Worm (Caenorhabditis elegans) whole organism, L1 larva: Measurements from ENCODE around the gene pas-1.

Experiments
- C04F5.9 ChIP-seq: sonication (generic microtip); optimal IDR thresholded peaks from 2 replicates; lab custom pipeline; 2016; ENCODE audit warnings: missing genetic modification characterization, missing compliant biosample characterization
- C34B4.2 ChIP-seq: sonication (generic microtip); optimal IDR thresholded peaks from 2 replicates; lab custom pipeline; 2017; ENCODE audit warnings: mild to moderate bottlenecking, missing genetic modification characterization, missing compliant biosample characterization
- alr-1 ChIP-seq: fragments of 200-800 bp; sonication (Bioruptor generic); optimal IDR thresholded peaks from 2 replicates; lab custom pipeline; 2018; ENCODE audit warnings: borderline replicate concordance, mild to moderate bottlenecking, missing genetic modification characterization, missing compliant biosample characterization
- aly-2 ChIP-seq: fragments of 150-350 bp; optimal IDR thresholded peaks from 2 replicates; lab custom pipeline; 2014; ENCODE audit warnings: missing biosample characterization, missing genetic modification characterization
- blmp-1 ChIP-seq: fragments of 150-350 bp; optimal IDR thresholded peaks from 2 replicates; lab custom pipeline; 2014; ENCODE audit warnings: missing biosample characterization, missing genetic modification characterization
- ceh-63 ChIP-seq: fragments of 200-800 bp; sonication (Bioruptor generic); optimal IDR thresholded peaks from 2 replicates; lab custom pipeline; 2018; ENCODE audit warnings: mild to moderate bottlenecking, missing genetic modification characterization, missing compliant biosample characterization
- ceh-82 ChIP-seq, 3 experiments: fragments of 150-350 bp in 1 of 3; sonication (generic microtip) in 2 of 3; optimal IDR thresholded peaks; 2 replicates each; lab custom pipeline; 2014 to 2017; ENCODE audit warnings: missing biosample characterization in 3 of 3, missing genetic modification characterization in 3 of 3
- ceh-88 ChIP-seq: fragments of 200-800 bp; sonication (Bioruptor generic); IDR thresholded peaks from 2 replicates; pipeline ENCODE4 v1.3.6; 2022; ENCODE audit warnings: missing genetic modification characterization, missing compliant biosample characterization
- ceh-90 ChIP-seq: sonication (generic microtip); optimal IDR thresholded peaks from 2 replicates; lab custom pipeline; 2016; ENCODE audit warnings: missing genetic modification characterization, missing compliant biosample characterization
- dpl-1 ChIP-seq, 3 experiments: fragments of 150-350 bp in 2 of 3; sonication (generic microtip) in 1 of 3; optimal IDR thresholded peaks; 2 replicates each; lab custom pipeline; 2014 to 2017; ENCODE audit warnings: missing biosample characterization in 3 of 3, missing genetic modification characterization in 3 of 3, missing genetic modification reagents in 3 of 3
- egl-13 ChIP-seq: sonication (generic microtip); optimal IDR thresholded peaks from 2 replicates; lab custom pipeline; 2016; ENCODE audit warnings: missing genotype, missing genetic modification reagents, missing genetic modification characterization, missing compliant biosample characterization
- egl-27 ChIP-seq, 2 experiments: fragments of 150-350 bp in 1 of 2; sonication (generic microtip); optimal IDR thresholded peaks; 3 replicates each; lab custom pipeline; 2017 to 2018; ENCODE audit warnings: missing biosample characterization in 2 of 2, missing genetic modification characterization in 2 of 2, missing genetic modification reagents in 2 of 2
- ets-5 ChIP-seq: fragments of 200-800 bp; sonication (Bioruptor generic); IDR thresholded peaks from 2 replicates; pipeline ENCODE4 v1.3.6; 2022; ENCODE audit warnings: missing genetic modification characterization, missing compliant biosample characterization
- fkh-4 ChIP-seq: sonication (generic microtip); optimal IDR thresholded peaks from 2 replicates; lab custom pipeline; 2016; ENCODE audit warnings: missing compliant biosample characterization, missing genetic modification characterization, borderline replicate concordance
- fos-1 ChIP-seq: fragments of 150-350 bp; optimal IDR thresholded peaks from 2 replicates; lab custom pipeline; 2014; ENCODE audit warnings: missing biosample characterization, missing genetic modification characterization
- grh-1 ChIP-seq: fragments of 200-800 bp; sonication (Bioruptor generic); IDR thresholded peaks from 2 replicates; pipeline ENCODE4 v1.3.6; 2022; ENCODE audit warnings: missing genetic modification reagents, missing genetic modification characterization, missing compliant biosample characterization
- hlh-4 ChIP-seq: sonication (generic microtip); optimal IDR thresholded peaks from 2 replicates; lab custom pipeline; 2016; ENCODE audit warnings: mild to moderate bottlenecking, missing genetic modification characterization, missing compliant biosample characterization
- hpl-2 ChIP-seq: fragments of 150-350 bp; optimal IDR thresholded peaks from 2 replicates; lab custom pipeline; 2014; ENCODE audit warnings: missing biosample characterization, missing genetic modification reagents, missing genetic modification characterization
- irx-1 ChIP-seq: sonication (generic microtip); optimal IDR thresholded peaks from 2 replicates; lab custom pipeline; 2016; ENCODE audit warnings: missing genetic modification characterization, missing compliant biosample characterization
- jun-1 ChIP-seq: fragments of 150-350 bp; optimal IDR thresholded peaks from 2 replicates; lab custom pipeline; 2014; ENCODE audit warnings: missing biosample characterization, missing genetic modification reagents, missing genetic modification characterization
- lin-13 ChIP-seq: fragments of 150-350 bp; optimal IDR thresholded peaks from 2 replicates; lab custom pipeline; 2014; ENCODE audit warnings: missing biosample characterization, missing genetic modification reagents, missing genetic modification characterization
- lin-14 ChIP-seq: fragments of 200-800 bp; sonication (Bioruptor generic); optimal IDR thresholded peaks from 2 replicates; lab custom pipeline; 2018; ENCODE audit warnings: mild to moderate bottlenecking, missing genetic modification characterization, moderate library complexity, missing compliant biosample characterization
- lin-35 ChIP-seq, 2 experiments: fragments of 150-350 bp; optimal IDR thresholded peaks; 2 replicates each; lab custom pipeline; 2014; ENCODE audit warnings: missing biosample characterization in 2 of 2, missing genetic modification characterization in 2 of 2, missing genetic modification reagents in 2 of 2
- lin-39 ChIP-seq: fragments of 150-350 bp; optimal IDR thresholded peaks from 2 replicates; lab custom pipeline; 2014; ENCODE audit warnings: missing biosample characterization, missing genetic modification reagents, missing genetic modification characterization
- lir-3 ChIP-seq: sonication (generic microtip); optimal IDR thresholded peaks from 2 replicates; lab custom pipeline; 2016; ENCODE audit warnings: mild to moderate bottlenecking, missing genetic modification characterization, moderate library complexity, missing compliant biosample characterization; ENCODE audit not compliant: poor library complexity
- lsy-2 ChIP-seq, 2 experiments: fragments of 150-350 bp; optimal IDR thresholded peaks; 2 replicates each; lab custom pipeline; 2014; ENCODE audit warnings: missing biosample characterization in 2 of 2, missing genetic modification characterization in 2 of 2
- mdl-1 ChIP-seq, 2 experiments: fragments of 150-350 bp; optimal IDR thresholded peaks; 2 replicates each; lab custom pipeline; 2014 to 2017; ENCODE audit warnings: missing biosample characterization in 2 of 2, missing genetic modification characterization in 2 of 2, inconsistent platforms in 1 of 2
- mef-2 ChIP-seq: fragments of 150-350 bp; optimal IDR thresholded peaks from 2 replicates; lab custom pipeline; 2014; ENCODE audit warnings: missing biosample characterization, missing genetic modification characterization
- mep-1 ChIP-seq: fragments of 150-350 bp; optimal IDR thresholded peaks from 2 replicates; lab custom pipeline; 2014; ENCODE audit warnings: missing biosample characterization, missing genetic modification characterization
- nhr-12 ChIP-seq: sonication (generic microtip); optimal IDR thresholded peaks from 2 replicates; lab custom pipeline; 2017; ENCODE audit warnings: missing biosample characterization, missing genetic modification characterization
- nhr-237 ChIP-seq: fragments of 150-350 bp; optimal IDR thresholded peaks from 2 replicates; lab custom pipeline; 2014; ENCODE audit warnings: missing biosample characterization, missing genetic modification characterization
- nhr-28 ChIP-seq: fragments of 150-350 bp; optimal IDR thresholded peaks from 2 replicates; lab custom pipeline; 2014; ENCODE audit warnings: missing biosample characterization, missing genetic modification characterization
- nhr-47 ChIP-seq: sonication (generic microtip); optimal IDR thresholded peaks from 2 replicates; lab custom pipeline; 2016; ENCODE audit warnings: mild to moderate bottlenecking, missing genetic modification characterization, moderate library complexity, missing compliant biosample characterization
- nhr-71 ChIP-seq: sonication (generic microtip); optimal IDR thresholded peaks from 2 replicates; lab custom pipeline; 2016; ENCODE audit warnings: mild to moderate bottlenecking, missing genetic modification characterization, moderate library complexity, missing compliant biosample characterization
- nhr-76 ChIP-seq: sonication (generic microtip); optimal IDR thresholded peaks from 2 replicates; lab custom pipeline; 2017; ENCODE audit warnings: missing biosample characterization, missing genetic modification characterization
- nhr-84 ChIP-seq: sonication (generic microtip); optimal IDR thresholded peaks from 2 replicates; lab custom pipeline; 2017; ENCODE audit warnings: missing biosample characterization, missing genetic modification characterization
- nhr-85 ChIP-seq: sonication (generic microtip); peaks from one replicate; lab custom pipeline; 2016; ENCODE audit warnings: missing genetic modification characterization, inconsistent platforms, missing compliant biosample characterization
- nhr-90 ChIP-seq: sonication (generic microtip); optimal IDR thresholded peaks from 2 replicates; lab custom pipeline; 2016; ENCODE audit warnings: mild to moderate bottlenecking, missing genetic modification characterization, missing compliant biosample characterization; ENCODE audit not compliant: poor library complexity
- pag-3 ChIP-seq: sonication (generic microtip); optimal IDR thresholded peaks from 2 replicates; lab custom pipeline; 2017; ENCODE audit warnings: missing genetic modification characterization, mild to moderate bottlenecking, missing compliant biosample characterization, antibody characterized with exemption, borderline replicate concordance; ENCODE audit not compliant: insufficient read depth
- pqm-1 ChIP-seq: sonication (generic microtip); optimal IDR thresholded peaks from 3 replicates; lab custom pipeline; 2017; ENCODE audit warnings: missing biosample characterization, missing genetic modification characterization
- skn-1 ChIP-seq: fragments of 150-350 bp; optimal IDR thresholded peaks from 2 replicates; lab custom pipeline; 2014; ENCODE audit warnings: missing biosample characterization, missing genetic modification characterization
- sptf-1 ChIP-seq: fragments of 150-350 bp; optimal IDR thresholded peaks from 2 replicates; lab custom pipeline; 2014; ENCODE audit warnings: missing biosample characterization, missing genetic modification characterization
- sup-37 ChIP-seq: fragments of 200-800 bp; sonication (Bioruptor generic); optimal IDR thresholded peaks from 2 replicates; lab custom pipeline; 2018; ENCODE audit warnings: mild to moderate bottlenecking, missing genetic modification characterization, missing compliant biosample characterization
- tbx-2 ChIP-seq: sonication (generic microtip); optimal IDR thresholded peaks from 2 replicates; lab custom pipeline; 2016; ENCODE audit warnings: missing genetic modification characterization, missing compliant biosample characterization
- tlp-1 ChIP-seq: fragments of 150-350 bp; optimal IDR thresholded peaks from 2 replicates; lab custom pipeline; 2014; ENCODE audit warnings: missing biosample characterization, missing genetic modification characterization
- unc-30 ChIP-seq: sonication (generic microtip); optimal IDR thresholded peaks from 2 replicates; lab custom pipeline; 2017; ENCODE audit warnings: missing biosample characterization, missing genetic modification characterization
- unc-62 ChIP-seq: fragments of 150-350 bp; optimal IDR thresholded peaks from 2 replicates; lab custom pipeline; 2014; ENCODE audit warnings: missing biosample characterization, missing genetic modification reagents, missing genetic modification characterization
- unc-98 ChIP-seq: fragments of 200-800 bp; sonication (Bioruptor generic); IDR thresholded peaks from 2 replicates; pipeline ENCODE4 v1.3.6; 2022; ENCODE audit warnings: missing genetic modification characterization, missing compliant biosample characterization
- vab-15 ChIP-seq: sonication (generic microtip); optimal IDR thresholded peaks from 2 replicates; lab custom pipeline; 2017; ENCODE audit warnings: missing genotype, mild to moderate bottlenecking, missing genetic modification characterization, missing compliant biosample characterization
- zag-1 ChIP-seq: fragments of 150-350 bp; optimal IDR thresholded peaks from 2 replicates; lab custom pipeline; 2014; ENCODE audit warnings: missing biosample characterization, missing genetic modification characterization
- zip-4 ChIP-seq: fragments of 200-800 bp; sonication (Bioruptor generic); optimal IDR thresholded peaks from 2 replicates; lab custom pipeline; 2018; ENCODE audit warnings: mild to moderate bottlenecking, missing genetic modification characterization, moderate library complexity, missing compliant biosample characterization
- ztf-11 ChIP-seq, 2 experiments: sonication (generic microtip); optimal IDR thresholded peaks; 2 replicates each; lab custom pipeline; 2016 to 2017; ENCODE audit warnings: missing genetic modification characterization in 2 of 2, missing biosample characterization in 1 of 2, missing compliant biosample characterization in 1 of 2
- ztf-4 ChIP-seq: fragments of 150-350 bp; optimal IDR thresholded peaks from 2 replicates; lab custom pipeline; 2014; ENCODE audit warnings: missing biosample characterization, missing genetic modification characterization

Gene pas-1

DNA sequence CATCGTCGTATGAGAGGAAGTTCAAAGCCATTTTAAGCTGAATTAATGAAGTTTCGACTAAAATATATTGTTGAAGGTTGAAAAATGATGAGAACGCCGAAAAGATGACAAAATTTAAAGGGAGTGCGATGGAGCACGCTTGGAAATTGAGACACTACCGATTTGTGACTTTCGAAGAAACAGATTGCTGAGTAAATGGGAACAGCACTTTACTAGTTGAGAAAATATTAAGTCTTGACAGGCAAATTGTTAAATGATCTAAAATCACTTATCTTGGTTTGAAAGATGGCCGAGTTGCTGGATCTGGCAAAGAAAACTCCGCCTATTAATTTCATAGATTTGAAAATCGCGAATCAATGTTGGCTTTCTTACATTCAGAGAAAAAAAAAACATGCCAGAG lies 850 bp upstream of the pas-1 start, which contains the start of gene rpoa-12 (continued):
- TF ChIP-seq ceh-90 (tag; lab: Kevin White, UChicago): peak; percentile 25
- TF ChIP-seq nhr-71 (tag; lab: Kevin White, UChicago): peak; percentile 62
- no peak for TF ChIP-seq C04F5.9
- no peak for TF ChIP-seq tlp-1 (tag; lab: Kevin White, UChicago)
- peak in 1 of 2 experiments; percentile 64 for TF ChIP-seq ztf-11 (tag; optimal IDR thresholded peaks at IDR 0.05; lab: Kevin White, UChicago)
- no peak for TF ChIP-seq zag-1
- TF ChIP-seq ceh-82 (tag; optimal IDR thresholded peaks at IDR 0.05; lab: Kevin White, UChicago): peak in 1 of 3 experiments; percentile 24
- no peak for TF ChIP-seq zip-4
- TF ChIP-seq ets-5 (GFP tag; lab: Robert Waterston, UW): no peak
- no peak for TF ChIP-seq egl-13
- peak; percentile 49 for TF ChIP-seq nhr-90 (tag; lab: Kevin White, UChicago)
- peak; percentile 53 for TF ChIP-seq lin-14 (GFP tag; lab: Kevin White, UChicago)
- no peak for TF ChIP-seq nhr-28 (tag; lab: Kevin White, UChicago)
- no peak for TF ChIP-seq nhr-237 (tag; lab: Kevin White, UChicago)
- TF ChIP-seq ztf-4 (tag; lab: Kevin White, UChicago): no peak
- no peak for TF ChIP-seq C34B4.2 (tag; lab: Kevin White, UChicago)
- no peak for TF ChIP-seq lin-39 (tag; lab: Kevin White, UChicago)
- TF ChIP-seq ceh-88: no peak
- TF ChIP-seq skn-1: peak; percentile 94
- TF ChIP-seq nhr-85 (tag; lab: Kevin White, UChicago): no peak
- TF ChIP-seq nhr-47: peak; percentile 67
- peak; percentile 12 for TF ChIP-seq lin-13 (GFP tag; lab: Kevin White, UChicago)
- TF ChIP-seq tbx-2: peak; percentile 44
- TF ChIP-seq vab-15 (tag; lab: Kevin White, UChicago): peak; percentile 50
- TF ChIP-seq sup-37 (GFP tag; lab: Kevin White, UChicago): no peak
- TF ChIP-seq dpl-1 (GFP tag; optimal IDR thresholded peaks at IDR 0.05; lab: Kevin White, UChicago): peak; percentile 37 to 51 (median 38)
- no peak for TF ChIP-seq ceh-63
- TF ChIP-seq lsy-2 (tag; optimal IDR thresholded peaks at IDR 0.05; lab: Kevin White, UChicago): peak; percentile 27 to 71
- no peak for TF ChIP-seq grh-1
- no peak for TF ChIP-seq aly-2
- TF ChIP-seq unc-98 (GFP tag; lab: Robert Waterston, UW): 0 out of 2 replicates have a peak, but pooled peaks have one; percentile 44
- no peak for TF ChIP-seq pag-3 (tag; lab: Kevin White, UChicago)
- TF ChIP-seq mef-2 (tag; lab: Kevin White, UChicago): no peak
- no peak for TF ChIP-seq egl-27 (tag; optimal IDR thresholded peaks at IDR 0.05; lab: Kevin White, UChicago)
- TF ChIP-seq blmp-1 (tag; lab: Kevin White, UChicago): no peak
- no peak for TF ChIP-seq unc-62
- peak; percentile 68 for TF ChIP-seq lir-3 (tag; lab: Kevin White, UChicago)
- TF ChIP-seq pqm-1 (tag; lab: Kevin White, UChicago): no peak
- TF ChIP-seq nhr-84 (tag; lab: Kevin White, UChicago): no peak
- no peak for TF ChIP-seq fos-1
- TF ChIP-seq sptf-1 (tag; lab: Kevin White, UChicago): no peak
- no peak for TF ChIP-seq fkh-4 (tag; lab: Kevin White, UChicago)
- no peak for TF ChIP-seq jun-1 (tag; lab: Kevin White, UChicago)
- no peak for TF ChIP-seq nhr-12 (tag; lab: Kevin White, UChicago)
- TF ChIP-seq hlh-4 (tag; lab: Kevin White, UChicago): no peak
- no peak for TF ChIP-seq mdl-1 (tag; optimal IDR thresholded peaks at IDR 0.05; lab: Kevin White, UChicago)
- TF ChIP-seq mep-1 (tag; lab: Kevin White, UChicago): no peak
- peak; percentile 27 to 76 for TF ChIP-seq lin-35 (GFP tag; optimal IDR thresholded peaks at IDR 0.05; lab: Kevin White, UChicago)
- TF ChIP-seq irx-1 (tag; lab: Kevin White, UChicago): no peak
- TF ChIP-seq alr-1 (tag; lab: Kevin White, UChicago): no peak
- no peak for TF ChIP-seq hpl-2
- no peak for TF ChIP-seq unc-30 (tag; lab: Kevin White, UChicago)
- TF ChIP-seq nhr-76 (tag; lab: Kevin White, UChicago): no peak
